Fruit fly (Drosophila melanogaster): ENCODE data around the gene CG10725.

DNA sequence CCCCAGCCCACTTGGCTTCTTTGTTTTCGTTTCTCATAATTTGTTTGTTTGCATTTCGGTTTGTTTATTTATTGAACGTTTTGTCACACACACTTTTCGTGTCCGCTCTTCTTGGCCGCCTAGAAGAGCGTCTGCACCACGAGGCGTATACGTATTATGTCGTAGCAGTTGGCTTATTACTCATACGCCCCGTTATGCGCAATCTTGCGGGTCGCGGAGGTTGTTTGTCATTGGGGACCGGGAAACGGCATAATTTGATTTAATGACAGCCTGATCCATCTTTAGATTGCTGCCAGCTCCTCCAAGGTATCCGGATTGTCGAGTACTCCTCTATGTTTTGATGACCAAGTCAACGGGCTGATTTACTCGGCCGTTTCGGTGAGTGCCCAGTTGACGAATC, 17.5 kb upstream of the CG10725 start:
- TF ChIP-seq CG1620 (GFP tag; optimal IDR thresholded peaks at IDR 0.05) (no peak), cnc (optimal IDR thresholded peaks at IDR 0.05) (no peak), toe (GFP tag; optimal IDR thresholded peaks at IDR 0.05) (no peak), kay (GFP tag; ENCODE audit: borderline replicate concordance) (peak; percentile 15), CG12768 (GFP tag; optimal IDR thresholded peaks at IDR 0.05) (no peak), CG7045 (GFP tag; optimal IDR thresholded peaks at IDR 0.05) (no peak), pad (GFP tag; optimal IDR thresholded peaks at IDR 0.05) (no peak), tj (GFP tag; optimal IDR thresholded peaks at IDR 0.05) (no peak), Mnt (GFP tag; optimal IDR thresholded peaks at IDR 0.05) (no peak), CG5204 (GFP tag; optimal IDR thresholded peaks at IDR 0.05) (no peak), ovo (GFP tag; optimal IDR thresholded peaks at IDR 0.05) (no peak), Clk (GFP tag; optimal IDR thresholded peaks at IDR 0.05) (no peak), CG14711 (tag; optimal IDR thresholded peaks at IDR 0.05) (no peak), CG7101 (tag; optimal IDR thresholded peaks at IDR 0.05) (no peak)

Measured in whole organism, adult.